Worm (Caenorhabditis elegans): ENCODE measurements around the gene math-9.

Gene math-9

ce11 chrII:1848109-1848508, 42.5 kb downstream of the math-9 start, which contains the start of gene fbxb-97:
TSS of gene fbxb-97 (minus strand) at chrII:1848161.
- 0 out of 2 replicates have a peak, but pooled peaks have one; percentile 51 for TF ChIP-seq egl-43 (GFP tag; IDR thresholded peaks at IDR 0.05)
- TF ChIP-seq unc-62 (GFP tag; optimal IDR thresholded peaks at IDR 0.05 in 1 of 2): peak in 1 of 2 experiments; percentile 10
- no peak for TF ChIP-seq unc-62 (tag; optimal IDR thresholded peaks at IDR 0.05)
- no peak for TF ChIP-seq fos-1 (tag; optimal IDR thresholded peaks at IDR 0.05)
- TF ChIP-seq duxl-1 (tag; optimal IDR thresholded peaks at IDR 0.05; ENCODE audit: poor library complexity): peak; percentile 91

DNA sequence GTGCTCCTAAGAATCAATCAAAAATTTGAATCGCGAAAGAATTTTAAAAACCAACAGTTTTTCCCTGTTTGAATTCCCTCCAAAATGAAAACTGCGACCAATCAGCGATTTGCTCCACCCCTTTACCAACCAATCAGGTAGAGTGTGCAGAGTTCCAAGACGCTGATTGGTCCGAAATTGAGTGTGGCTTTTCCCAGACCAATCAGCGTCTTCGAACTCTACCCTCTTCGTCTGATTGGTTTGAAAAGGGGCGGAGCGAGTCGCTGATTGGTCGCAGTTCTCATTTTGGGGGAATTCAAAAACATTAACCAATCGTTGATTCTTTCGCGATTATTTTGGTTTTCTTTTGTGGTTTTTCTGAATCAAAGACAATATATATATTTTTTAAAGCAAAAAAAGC, 46.0 kb downstream of the math-9 start:
- TF ChIP-seq T20F7.1 (GFP tag; optimal IDR thresholded peaks at IDR 0.05) (no peak), Y5F2A.4 (GFP tag; optimal IDR thresholded peaks at IDR 0.05) (no peak), zfp-2 (tag; optimal IDR thresholded peaks at IDR 0.05) (no peak), lir-3 (tag; optimal IDR thresholded peaks at IDR 0.05) (no peak), daf-12 (tag; optimal IDR thresholded peaks at IDR 0.05) (no peak)

DNA sequence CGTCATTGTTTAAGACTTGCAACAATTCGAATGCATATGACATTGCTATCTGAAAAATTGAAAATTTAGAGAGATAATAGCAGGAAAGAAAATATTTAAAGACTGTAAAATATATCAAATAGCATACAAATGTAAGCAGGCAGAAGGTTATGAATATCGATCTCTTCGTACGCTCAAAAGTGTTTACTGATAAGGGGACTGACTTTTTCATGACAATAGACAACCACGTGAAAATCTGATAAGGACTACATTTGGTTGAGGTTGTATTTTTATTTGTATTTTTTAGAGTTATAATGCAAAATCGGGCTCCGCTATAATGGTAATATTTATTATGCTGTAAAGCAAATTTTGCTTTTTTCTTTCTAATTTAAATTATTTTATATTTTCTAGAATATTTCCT, 47.7 kb downstream of the math-9 start, which contains the start of the genes C52E2.5 and C52E2.4:
Gene C52E2.5 (minus strand): TSS at position 43 of the 400 bp plus-strand sequence.
Gene C52E2.4 (plus strand): TSS at position 252 of the 400 bp plus-strand sequence.
- TF ChIP-seq nhr-28 (tag; optimal IDR thresholded peaks at IDR 0.05) (peak; percentile 82), dve-1 (tag; optimal IDR thresholded peaks at IDR 0.05; ENCODE audit: insufficient read depth) (peak; percentile 58), nhr-41 (GFP tag; IDR thresholded peaks at IDR 0.05) (no peak), hlh-30 (tag; optimal IDR thresholded peaks at IDR 0.05; ENCODE audit: insufficient read depth) (peak; percentile 33), fkh-10 (GFP tag; optimal IDR thresholded peaks at IDR 0.05) (no peak), daf-16 (GFP tag; optimal IDR thresholded peaks at IDR 0.05) (no peak), daf-16 (tag; optimal IDR thresholded peaks at IDR 0.05) (peak; percentile 96), mes-2 (tag; optimal IDR thresholded peaks at IDR 0.05; ENCODE audit: poor library complexity, severe bottlenecking) (no peak), pqm-1 (tag; optimal IDR thresholded peaks at IDR 0.05) (peak; percentile 87), dmd-8 (GFP tag; IDR thresholded peaks at IDR 0.05) (no peak), duxl-1 (tag; optimal IDR thresholded peaks at IDR 0.05; ENCODE audit: poor library complexity) (peak; percentile 49), lin-13 (GFP tag; optimal IDR thresholded peaks at IDR 0.05) (no peak), php-3 (GFP tag; IDR thresholded peaks at IDR 0.05) (0 out of 2 replicates have a peak, but pooled peaks have one; percentile 29), dmd-6 (GFP tag; IDR thresholded peaks at IDR 0.05) (peak; percentile 64)

Data from whole organism, L4 larva.